Worm (Caenorhabditis elegans) whole organism, L4/young adult: ENCODE data around the gene T14B4.5.

Source experiments
- W03F9.2 ChIP-seq: fragments of 150-350 bp; optimal IDR thresholded peaks from 2 replicates; lab custom pipeline; 2014; ENCODE audit warnings: missing biosample characterization, missing genetic modification characterization
- dao-5 ChIP-seq: sonication (generic microtip); optimal IDR thresholded peaks from 2 replicates; lab custom pipeline; 2016; ENCODE audit warnings: missing genotype, missing genetic modification characterization, moderate library complexity, missing compliant biosample characterization
- him-1 ChIP-seq: sonication (generic microtip); optimal IDR thresholded peaks from 2 replicates; lab custom pipeline; 2016; ENCODE audit warnings: missing genotype, missing genetic modification reagents, missing genetic modification characterization, missing compliant biosample characterization

T14B4.5 gene

DNA sequence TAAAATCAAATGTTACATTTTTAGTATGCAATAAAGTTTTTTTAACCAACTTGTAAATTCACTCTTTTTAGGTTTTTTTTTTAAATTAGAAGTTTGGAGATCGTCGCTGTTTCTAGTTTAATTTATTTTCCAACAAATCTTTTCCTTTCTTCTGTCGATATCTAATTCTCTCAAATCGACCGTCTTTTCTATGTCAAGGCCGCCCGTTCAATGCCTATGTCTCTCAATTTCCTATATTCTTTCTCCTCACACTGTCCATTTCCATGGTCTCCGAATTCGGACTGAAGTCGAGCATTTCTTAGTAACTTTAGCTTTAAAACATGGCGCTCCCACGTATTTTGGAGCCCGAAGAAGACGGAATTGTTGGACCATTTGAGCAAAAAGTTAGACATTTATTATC lies at the start of gene T14B4.5, which contains the start of gene T14B4.20:
TSS of gene T14B4.5 (plus strand) at position 226 of the 400 bp plus-strand sequence.
TSS of gene T14B4.20 (plus strand) at position 264 of the 400 bp plus-strand sequence.
- TF ChIP-seq W03F9.2 (tag; lab: Kevin White, UChicago) (no peak), him-1 (tag; lab: Kevin White, UChicago) (no peak), dao-5 (tag; lab: Kevin White, UChicago) (no peak)

DNA sequence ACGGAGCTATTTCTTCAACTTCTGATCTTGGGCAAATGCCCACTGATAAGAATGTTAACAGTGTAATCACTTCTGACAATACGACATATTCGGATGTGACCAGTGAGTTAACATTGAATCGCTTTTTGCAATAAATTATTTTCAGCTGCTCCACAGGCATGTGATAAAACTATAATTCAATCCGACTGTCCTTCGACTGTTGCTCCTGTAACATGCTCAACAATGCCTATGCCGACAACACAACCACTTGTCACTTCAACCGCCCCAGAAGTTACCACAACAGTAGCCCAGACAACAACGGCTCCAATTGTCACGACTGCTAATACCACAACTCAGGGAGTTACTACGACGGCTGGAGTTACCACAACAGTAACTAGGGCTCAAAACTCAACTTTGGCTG lies 49.1 kb upstream of the T14B4.5 start:
- TF ChIP-seq dao-5 (tag; lab: Kevin White, UChicago) (no peak), him-1 (tag; lab: Kevin White, UChicago) (no peak), W03F9.2 (tag; lab: Kevin White, UChicago) (no peak)

DNA sequence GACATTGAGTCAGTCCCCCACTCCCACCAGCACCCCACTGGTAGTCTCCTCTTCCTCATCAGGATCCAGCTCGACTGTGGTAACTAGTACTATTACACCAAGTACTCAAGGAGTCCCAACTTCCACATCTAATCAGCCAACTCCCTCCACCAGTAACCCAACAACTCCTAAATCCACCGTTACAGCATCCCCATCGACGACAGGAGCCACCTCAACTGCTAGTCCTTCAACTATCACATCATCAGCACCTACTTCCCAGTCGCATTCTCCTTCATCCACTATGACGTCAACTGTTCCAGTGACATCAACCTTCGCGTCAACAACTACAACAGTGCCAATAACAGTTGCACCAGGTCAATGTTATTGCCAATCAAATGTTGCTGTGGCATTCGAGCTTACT lies 48.2 kb upstream of the T14B4.5 start:
- no peak for TF ChIP-seq dao-5 (tag; lab: Kevin White, UChicago)
- no peak for TF ChIP-seq W03F9.2 (tag; lab: Kevin White, UChicago)

DNA sequence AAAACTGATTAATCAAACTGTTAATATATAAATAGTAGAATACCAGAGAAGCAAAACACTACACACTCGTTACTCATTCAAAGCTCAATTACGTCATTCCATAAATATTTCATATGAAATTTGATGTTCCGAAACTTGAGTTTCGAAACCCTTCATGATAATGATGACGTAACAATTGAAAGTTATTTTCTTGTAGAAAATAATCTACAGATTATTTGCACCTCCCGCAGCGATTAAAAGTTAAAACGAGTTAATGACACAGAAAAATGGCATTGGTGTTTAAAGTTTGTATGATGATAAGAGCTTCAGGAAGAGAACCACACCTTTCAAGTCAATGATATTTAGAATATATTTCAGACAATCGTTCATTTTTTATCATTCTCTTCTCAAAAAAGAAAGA lies 42.8 kb upstream of the T14B4.5 start, which contains the start of gene H43E16.1:
TSS of gene H43E16.1 (plus strand) at position 375 of the 400 bp plus-strand sequence.
- TF ChIP-seq W03F9.2 (tag; lab: Kevin White, UChicago) = no peak
- no peak for TF ChIP-seq dao-5 (tag; lab: Kevin White, UChicago)
- no peak for TF ChIP-seq him-1 (tag; lab: Kevin White, UChicago)

DNA sequence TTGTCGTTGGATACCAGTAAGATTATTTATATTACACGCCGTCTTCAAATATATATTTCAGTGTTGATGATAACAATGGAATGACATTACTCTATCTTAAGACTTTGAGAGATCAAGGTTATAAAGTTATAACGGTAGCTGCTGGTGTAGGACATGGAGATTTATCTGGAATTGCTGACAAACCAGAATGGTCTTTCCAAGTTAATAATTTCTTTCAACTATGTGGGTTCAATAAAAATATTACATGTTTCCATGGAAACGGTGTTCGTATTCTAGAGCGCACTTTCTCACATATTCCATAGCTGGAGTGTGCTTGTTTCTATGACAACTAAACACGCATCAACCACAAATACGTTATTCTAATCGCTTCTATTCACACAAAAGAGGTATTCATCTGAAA lies 36.9 kb upstream of the T14B4.5 start, which contains the start of gene ift-74:
TSS of gene ift-74 (plus strand) at position 301 of the 400 bp plus-strand sequence.
- TF ChIP-seq him-1 (tag; lab: Kevin White, UChicago) (no peak), dao-5 (tag; lab: Kevin White, UChicago) (no peak), W03F9.2 (tag; lab: Kevin White, UChicago) (no peak)

DNA sequence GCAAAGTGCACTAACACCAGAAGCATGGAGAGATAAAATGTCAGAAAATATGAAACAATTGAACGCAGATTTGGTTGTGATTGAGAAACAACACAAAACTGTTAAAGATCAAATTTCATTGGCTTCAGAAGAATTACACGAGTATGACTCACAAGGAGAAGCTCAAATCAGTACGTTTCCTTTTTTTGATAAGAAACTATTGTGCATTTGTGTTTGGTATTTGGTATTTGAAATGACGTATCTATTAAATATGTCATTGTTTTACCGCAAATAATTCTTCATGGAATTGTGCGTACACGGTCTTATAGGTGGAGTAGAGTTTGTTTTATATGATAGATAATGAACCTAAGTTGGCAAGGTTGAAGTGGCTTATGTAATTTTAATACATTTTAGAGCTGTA lies 35.2 kb upstream of the T14B4.5 start:
- TF ChIP-seq him-1 (tag; lab: Kevin White, UChicago) = no peak
- no peak for TF ChIP-seq W03F9.2 (tag; lab: Kevin White, UChicago)
- no peak for TF ChIP-seq dao-5 (tag; lab: Kevin White, UChicago)

DNA sequence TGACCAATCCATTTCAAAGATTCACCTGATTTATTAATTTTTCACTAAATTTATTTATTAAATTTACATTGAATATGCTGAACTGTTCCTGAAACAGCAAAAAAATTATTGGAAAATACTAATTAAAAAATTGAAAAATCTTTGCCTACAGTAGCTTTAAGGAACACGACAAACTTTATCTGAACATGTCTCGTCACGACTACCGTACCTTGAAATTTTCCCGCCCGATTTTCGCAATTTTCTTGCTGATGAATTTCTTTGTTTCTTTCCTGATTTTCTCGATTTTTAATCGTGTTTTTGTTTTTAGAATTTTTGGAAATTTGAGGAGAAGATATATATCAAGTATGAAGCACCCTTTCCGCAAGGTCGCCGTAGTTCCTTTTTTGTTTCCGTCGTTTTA lies 33.7 kb upstream of the T14B4.5 start:
- no peak for TF ChIP-seq dao-5 (tag; lab: Kevin White, UChicago)
- TF ChIP-seq him-1 (tag; lab: Kevin White, UChicago) = no peak
- no peak for TF ChIP-seq W03F9.2 (tag; lab: Kevin White, UChicago)

DNA sequence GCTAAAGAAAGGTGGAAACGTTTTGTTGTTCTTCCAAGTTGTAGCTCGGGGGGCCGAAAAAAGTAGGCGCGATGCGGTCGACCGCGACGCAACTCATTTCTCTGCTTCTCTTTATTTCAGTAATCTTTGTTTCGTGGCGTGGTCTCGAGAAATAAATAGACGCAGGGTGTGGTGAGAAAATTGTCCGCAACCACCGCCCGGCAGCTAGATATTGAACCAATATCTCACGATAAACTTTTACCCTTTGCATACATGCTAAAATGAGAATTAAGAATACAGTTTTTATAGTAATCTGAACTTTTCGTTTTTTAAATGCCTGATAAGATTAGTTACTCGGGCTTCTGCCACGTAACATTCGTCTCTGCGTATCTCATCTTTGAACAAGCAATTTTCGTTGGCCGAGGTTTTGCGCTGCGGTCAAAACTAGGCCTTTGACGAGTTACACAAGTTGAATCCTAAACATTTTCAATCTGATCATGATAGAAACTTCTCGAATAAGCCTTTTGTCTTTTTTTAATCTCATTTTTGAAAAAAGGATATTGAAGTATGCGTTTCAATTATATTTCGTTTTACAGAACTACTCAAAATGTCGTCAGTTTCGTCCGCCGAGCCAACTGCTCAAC lies 32.9 kb upstream of the T14B4.5 start, which contains the start of gene gyf-1:
TSS of gene gyf-1 (plus strand) at position 573 of the 623 bp plus-strand sequence.
- TF ChIP-seq him-1 (tag; lab: Kevin White, UChicago) = no peak
- no peak for TF ChIP-seq W03F9.2 (tag; lab: Kevin White, UChicago)
- TF ChIP-seq dao-5 (tag; lab: Kevin White, UChicago) = no peak

DNA sequence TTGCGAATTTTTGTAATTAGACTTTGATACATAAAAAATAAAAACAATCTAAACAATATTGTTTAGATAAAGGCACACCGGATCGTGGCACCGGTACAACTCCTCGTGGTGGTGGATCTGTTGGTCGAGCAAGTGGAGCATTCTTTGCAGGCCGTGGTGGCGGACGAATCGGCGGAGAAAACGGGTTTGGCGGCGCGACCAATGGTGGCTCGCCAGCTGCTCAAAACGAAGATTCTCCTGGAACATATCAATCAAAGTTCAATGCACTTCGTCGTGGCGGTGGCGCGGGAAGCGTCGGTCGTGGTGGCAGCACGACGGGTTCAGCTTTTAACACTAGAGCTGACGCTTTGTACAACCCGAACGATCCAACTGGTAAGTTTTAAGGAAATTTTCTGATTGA lies 30.7 kb upstream of the T14B4.5 start:
- TF ChIP-seq him-1 (tag; lab: Kevin White, UChicago) (no peak), dao-5 (tag; lab: Kevin White, UChicago) (no peak), W03F9.2 (tag; lab: Kevin White, UChicago) (no peak)

DNA sequence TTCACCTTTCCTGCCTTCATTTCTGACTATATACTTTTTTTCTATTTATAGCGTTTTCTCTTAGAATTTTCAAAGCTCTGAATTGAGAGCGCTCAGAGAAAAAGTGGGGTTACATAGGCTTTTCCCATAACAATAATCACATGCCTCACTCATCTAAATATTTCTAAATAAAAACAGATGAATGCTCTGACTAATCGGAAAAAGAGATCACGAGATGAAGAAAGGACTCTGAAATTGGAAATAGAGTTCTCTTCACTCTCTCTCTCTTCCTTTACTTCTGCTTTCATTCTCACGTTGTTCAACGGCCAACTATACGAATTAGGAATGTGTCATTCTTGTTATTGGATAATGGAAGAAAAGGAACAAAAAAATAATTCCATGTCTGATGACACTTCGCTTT lies 27.6 kb upstream of the T14B4.5 start:
- TF ChIP-seq W03F9.2 (tag; lab: Kevin White, UChicago) (no peak), dao-5 (tag; lab: Kevin White, UChicago) (no peak), him-1 (tag; lab: Kevin White, UChicago) (no peak)

DNA sequence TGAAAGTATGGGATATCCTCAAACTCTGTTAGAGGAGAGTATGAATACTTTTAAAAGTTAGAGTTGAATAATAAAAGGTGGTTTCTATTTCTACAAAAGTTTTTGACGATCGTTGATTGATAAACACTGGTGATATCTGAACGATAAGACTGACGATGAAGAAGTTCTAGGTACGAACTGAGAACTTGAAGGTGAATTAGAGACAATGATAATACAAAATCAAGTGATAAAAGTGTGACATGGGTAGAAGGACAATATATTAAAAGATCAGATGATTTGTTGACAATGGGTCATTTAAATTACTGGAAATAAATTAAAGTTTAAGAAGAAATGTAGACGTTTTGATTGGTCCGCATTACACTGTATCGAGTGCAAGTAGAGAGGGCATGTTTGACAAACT lies 21.3 kb upstream of the T14B4.5 start, which contains the start of gene C18H9.5:
TSS of gene C18H9.5 (minus strand) at position 179 of the 400 bp plus-strand sequence.
- TF ChIP-seq W03F9.2 (tag; lab: Kevin White, UChicago) (no peak), him-1 (tag; lab: Kevin White, UChicago) (no peak), dao-5 (tag; lab: Kevin White, UChicago) (no peak)

DNA sequence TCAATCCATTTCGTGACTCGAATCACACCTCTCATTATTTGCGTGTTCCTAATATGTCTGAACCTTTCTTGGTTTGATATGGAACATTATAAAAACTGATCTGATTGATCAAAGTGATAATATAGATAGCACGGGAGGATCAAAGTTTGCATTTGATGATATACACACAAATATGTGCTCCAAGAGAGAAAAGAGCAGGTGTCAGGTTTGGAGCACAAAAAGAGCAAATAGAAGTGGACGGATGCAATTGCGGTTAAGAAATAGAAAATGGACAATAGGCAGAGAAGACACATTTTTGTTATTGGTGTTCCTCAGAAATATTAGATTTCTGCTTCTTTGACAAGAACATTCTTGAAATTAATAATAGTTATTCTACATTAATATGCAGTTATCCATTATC lies 17.9 kb upstream of the T14B4.5 start, which contains the start of gene C18H9.1:
TSS of gene C18H9.1 (plus strand) at position 301 of the 400 bp plus-strand sequence.
- TF ChIP-seq dao-5 (tag; lab: Kevin White, UChicago) = no peak
- TF ChIP-seq W03F9.2 (tag; lab: Kevin White, UChicago) = no peak
- no peak for TF ChIP-seq him-1 (tag; lab: Kevin White, UChicago)

DNA sequence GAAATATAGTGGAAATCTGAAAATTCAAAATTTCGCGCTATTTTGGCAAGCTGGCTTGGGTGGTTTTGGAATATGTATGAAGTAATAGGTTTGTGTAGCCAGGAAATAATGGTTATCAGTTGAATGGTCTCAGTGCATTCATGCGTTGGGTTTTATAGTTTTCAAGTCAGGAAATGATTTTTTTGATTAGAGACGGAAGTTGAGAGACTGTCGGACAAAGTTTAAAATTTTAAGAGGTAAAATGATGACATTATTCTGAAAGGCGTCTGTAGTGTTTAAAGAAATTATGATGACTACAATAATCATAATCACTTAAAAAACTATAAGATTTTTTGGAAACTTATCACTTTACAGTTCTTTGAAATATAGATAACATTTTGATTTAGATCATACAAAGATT lies 15.2 kb upstream of the T14B4.5 start, which contains the start of gene C18H9.6:
TSS of gene C18H9.6 (minus strand) at position 129 of the 400 bp plus-strand sequence.
- no peak for TF ChIP-seq W03F9.2 (tag; lab: Kevin White, UChicago)
- no peak for TF ChIP-seq him-1 (tag; lab: Kevin White, UChicago)
- no peak for TF ChIP-seq dao-5 (tag; lab: Kevin White, UChicago)
